Worm (Caenorhabditis elegans) whole organism, early embryonic: ENCODE measurements around the gene F55A4.13.

Experiments
- B0310.2 ChIP-seq: sonication (generic microtip); optimal IDR thresholded peaks from 2 replicates; lab custom pipeline; 2016; ENCODE audit warnings: mild to moderate bottlenecking, missing genetic modification characterization, missing compliant biosample characterization
- F13C5.2 ChIP-seq: sonication (generic microtip); optimal IDR thresholded peaks from 2 replicates; lab custom pipeline; 2017; ENCODE audit warnings: mild to moderate bottlenecking, missing genetic modification characterization, inconsistent platforms, missing compliant biosample characterization
- aly-1 ChIP-seq: sonication (generic microtip); optimal IDR thresholded peaks from 2 replicates; lab custom pipeline; 2016; ENCODE audit warnings: missing genetic modification characterization, missing compliant biosample characterization
- ama-1 ChIP-seq: fragments of 150-350 bp; optimal IDR thresholded peaks from 2 replicates; lab custom pipeline; 2014
- ceh-13 ChIP-seq: fragments of 200-800 bp; sonication (Bioruptor generic); optimal IDR thresholded peaks from 2 replicates; lab custom pipeline; 2018; ENCODE audit warnings: mild to moderate bottlenecking, missing genetic modification characterization, missing compliant biosample characterization
- ceh-36 ChIP-seq: sonication (generic microtip); optimal IDR thresholded peaks from 2 replicates; lab custom pipeline; 2016; ENCODE audit warnings: missing genetic modification characterization, inconsistent platforms, missing compliant biosample characterization
- ets-7 ChIP-seq: sonication (generic microtip); optimal IDR thresholded peaks from 2 replicates; lab custom pipeline; 2016; ENCODE audit warnings: missing genotype, missing genetic modification characterization, missing compliant biosample characterization
- hmg-4 ChIP-seq: fragments of 200-800 bp; sonication (Bioruptor generic); optimal IDR thresholded peaks from 2 replicates; lab custom pipeline; 2018; ENCODE audit warnings: mild to moderate bottlenecking, missing genetic modification characterization, missing compliant biosample characterization
- hnd-1 ChIP-seq: sonication (generic microtip); optimal IDR thresholded peaks from 2 replicates; lab custom pipeline; 2016; ENCODE audit warnings: missing genetic modification characterization, missing compliant biosample characterization
- pes-1 ChIP-seq: fragments of 200-800 bp; sonication (Bioruptor generic); IDR thresholded peaks from 2 replicates; pipeline ENCODE4 v1.3.6; 2022; ENCODE audit warnings: missing genetic modification reagents, missing genetic modification characterization, missing compliant biosample characterization
- scrt-1 ChIP-seq: fragments of 200-800 bp; sonication (Bioruptor generic); IDR thresholded peaks from 2 replicates; pipeline ENCODE4 v1.3.6; 2022; ENCODE audit warnings: missing genetic modification characterization, missing compliant biosample characterization
- sea-1 ChIP-seq: fragments of 200-800 bp; sonication (Bioruptor generic); conservative IDR thresholded peaks from 2 replicates; pipeline ENCODE4 v1.3.6; 2022; ENCODE audit warnings: missing genetic modification characterization, missing compliant biosample characterization
- tbx-11 ChIP-seq: fragments of 200-800 bp; sonication (Bioruptor generic); IDR thresholded peaks from 2 replicates; pipeline ENCODE4 v1.3.6; 2022; ENCODE audit warnings: missing genetic modification characterization, missing compliant biosample characterization
- tbx-37 ChIP-seq: fragments of 200-800 bp; sonication (Bioruptor generic); conservative IDR thresholded peaks from 2 replicates; pipeline ENCODE4 v1.3.6; 2022; ENCODE audit warnings: missing genetic modification reagents, missing genetic modification characterization, missing compliant biosample characterization
- tra-4 ChIP-seq: sonication (generic microtip); optimal IDR thresholded peaks from 2 replicates; lab custom pipeline; 2017; ENCODE audit warnings: missing genetic modification characterization, missing compliant biosample characterization

The F55A4.13 gene

DNA sequence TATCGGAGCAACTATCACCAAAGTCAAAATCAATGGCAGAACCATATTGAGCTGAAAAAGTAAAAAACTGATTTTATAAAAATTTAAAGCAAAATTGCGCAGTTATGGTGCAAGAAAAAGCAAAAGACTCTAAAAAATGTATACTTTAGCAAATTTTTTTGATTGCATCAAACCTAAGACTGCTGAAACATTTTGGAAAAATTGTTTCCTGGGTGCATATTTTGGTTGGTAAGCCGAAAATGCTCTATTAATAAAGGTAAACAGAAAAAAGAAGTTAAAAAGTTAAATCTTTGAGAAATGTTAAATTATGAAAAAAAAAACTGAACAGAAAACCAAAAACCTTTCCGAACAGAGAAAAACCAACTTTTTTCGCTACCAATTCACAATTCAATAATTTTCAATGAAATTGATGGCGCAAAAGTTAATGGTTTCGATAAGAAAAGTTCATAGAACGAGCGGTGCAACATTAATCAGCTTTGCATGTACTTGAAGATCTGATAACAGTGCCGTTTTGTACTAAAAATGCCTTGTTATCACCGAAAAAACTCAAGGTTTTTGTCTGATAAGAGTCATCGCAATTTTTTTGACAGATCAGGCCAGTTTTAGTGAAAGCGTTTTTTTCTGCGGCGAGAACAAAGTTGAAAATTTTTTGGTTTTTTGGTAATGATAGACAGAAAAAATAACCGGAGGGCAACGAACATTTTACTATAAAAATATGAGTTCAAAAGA, 39.2 kb downstream of the F55A4.13 start, which contains the start of gene abhd-3.2:
abhd-3.2 (minus strand) TSS at position 51 of the 729 bp plus-strand sequence.
- no peak for TF ChIP-seq tbx-11
- no peak for TF ChIP-seq ceh-36

DNA sequence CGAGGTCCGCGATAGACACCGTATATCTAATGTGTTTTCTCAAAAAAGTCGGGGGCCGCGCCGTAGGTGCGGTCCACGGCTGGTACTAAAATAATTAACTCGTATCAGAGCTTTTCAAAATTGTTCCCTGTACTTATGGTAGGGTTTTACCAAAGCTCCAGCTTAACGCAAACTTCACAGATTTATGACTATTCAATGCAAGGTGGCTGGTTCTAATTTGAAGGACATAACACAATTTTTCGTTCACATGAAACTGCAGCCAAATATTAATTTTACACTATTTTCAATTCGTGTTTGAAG, 42.2 kb downstream of the F55A4.13 start:
- TF ChIP-seq ets-7 (tag; lab: Kevin White, UChicago) (no peak), scrt-1 (GFP tag; lab: Robert Waterston, UW) (no peak), tbx-37 (GFP tag; lab: Robert Waterston, UW) (no peak), F13C5.2 (tag; lab: Kevin White, UChicago) (no peak), ceh-36 (no peak), ama-1 (lab: Kevin White, UChicago) (no peak), hnd-1 (tag; lab: Kevin White, UChicago) (no peak), hmg-4 (GFP tag; lab: Kevin White, UChicago) (no peak), B0310.2 (tag; lab: Kevin White, UChicago) (no peak), pes-1 (GFP tag; lab: Robert Waterston, UW) (no peak), tbx-11 (no peak)

ce11 chrX:974499-975235, 42.7 kb downstream of the F55A4.13 start, which contains the start of gene vps-45:
TSS of gene vps-45 (minus strand) at chrX:974848.
- TF ChIP-seq hmg-4 (GFP tag; lab: Kevin White, UChicago) = peak; percentile 45
- no peak for TF ChIP-seq pes-1 (GFP tag; lab: Robert Waterston, UW)
- no peak for TF ChIP-seq ceh-36
- TF ChIP-seq F13C5.2 (tag; lab: Kevin White, UChicago) = peak; percentile 7
- no peak for TF ChIP-seq sea-1 (GFP tag; lab: Robert Waterston, UW)

ce11 chrX:970072-970471, 47.3 kb downstream of the F55A4.13 start, which contains the start of gene C44C1.6:
TSS of gene C44C1.6 (minus strand) at chrX:970270.
- no peak for TF ChIP-seq pes-1 (GFP tag; lab: Robert Waterston, UW)
- no peak for TF ChIP-seq hnd-1 (tag; lab: Kevin White, UChicago)
- TF ChIP-seq aly-1 = no peak
- no peak for TF ChIP-seq tbx-11
- TF ChIP-seq tra-4 (tag; lab: Kevin White, UChicago) = no peak
- no peak for TF ChIP-seq F13C5.2 (tag; lab: Kevin White, UChicago)
- no peak for TF ChIP-seq ets-7 (tag; lab: Kevin White, UChicago)
- TF ChIP-seq ceh-36 = no peak
- TF ChIP-seq ceh-13 (GFP tag; lab: Kevin White, UChicago) = no peak
